Worm (Caenorhabditis elegans): Measurements from ENCODE around the gene zipt-2.3.

- TF ChIP-seq lin-40 (tag; optimal IDR thresholded peaks at IDR 0.05), result no peak
- TF ChIP-seq unc-62 (GFP tag; optimal IDR thresholded peaks at IDR 0.05), result no peak
- TF ChIP-seq F39B2.1 (GFP tag; IDR thresholded peaks at IDR 0.05), result no peak
- TF ChIP-seq snpc-4 (GFP tag; optimal IDR thresholded peaks at IDR 0.05), result no peak
- TF ChIP-seq snpc-4 (tag; optimal IDR thresholded peaks at IDR 0.05), result peak in 1 of 4 experiments; percentile 8
- TF ChIP-seq C17E4.6 (GFP tag; IDR thresholded peaks at IDR 0.05), result no peak
- no peak for TF ChIP-seq ztf-25 (GFP tag; IDR thresholded peaks at IDR 0.05)
- TF ChIP-seq xnd-1 (tag; optimal IDR thresholded peaks at IDR 0.05), result no peak
- TF ChIP-seq rcor-1 (GFP tag; IDR thresholded peaks at IDR 0.05), result no peak
- no peak for TF ChIP-seq bed-1 (GFP tag; IDR thresholded peaks at IDR 0.05)
- TF ChIP-seq F10E7.11 (tag; optimal IDR thresholded peaks at IDR 0.05), result no peak
- no peak for TF ChIP-seq mcd-1 (GFP tag; IDR thresholded peaks at IDR 0.05)
- no peak for TF ChIP-seq ceh-79 (tag; optimal IDR thresholded peaks at IDR 0.05)
- TF ChIP-seq lsy-27 (tag; optimal IDR thresholded peaks at IDR 0.05; ENCODE audit: borderline replicate concordance, insufficient read depth), result no peak
- TF ChIP-seq rpc-1 (optimal IDR thresholded peaks at IDR 0.05), result no peak
- TF ChIP-seq rpc-1 (tag; optimal IDR thresholded peaks at IDR 0.05), result no peak
Observed at ce11 chrII:13694712-13695111, 21.0 kb downstream of the zipt-2.3 start, which contains the start of gene rpoa-1.
